Worm (Caenorhabditis elegans) whole organism, L4 larva: ENCODE measurements around the gene irld-55.

ENCODE experiments used
- D1046.2 ChIP-seq: fragments of 200-800 bp; sonication (Bioruptor generic); IDR thresholded peaks from 2 replicates; pipeline ENCODE4 v1.3.6; 2022; ENCODE audit warnings: missing genetic modification characterization, missing compliant biosample characterization
- F49E8.2 ChIP-seq: sonication (generic microtip); optimal IDR thresholded peaks from 2 replicates; lab custom pipeline; 2016; ENCODE audit warnings: missing compliant biosample characterization, mild to moderate bottlenecking, missing genetic modification characterization, borderline replicate concordance
- R02D3.7 ChIP-seq: fragments of 150-350 bp; sonication (generic microtip); optimal IDR thresholded peaks from 3 replicates; lab custom pipeline; 2014; ENCODE audit warnings: missing biosample characterization, missing genetic modification characterization
- T20F7.1 ChIP-seq: fragments of 200-800 bp; sonication (Bioruptor generic); optimal IDR thresholded peaks from 2 replicates; lab custom pipeline; 2018; ENCODE audit warnings: mild to moderate bottlenecking, missing genetic modification characterization, missing compliant biosample characterization
- Y105C5A.15 ChIP-seq: fragments of 200-800 bp; sonication (Bioruptor generic); IDR thresholded peaks from 2 replicates; pipeline ENCODE4 v1.3.6; 2022; ENCODE audit warnings: missing genetic modification characterization, missing compliant biosample characterization
- Y48G9A.11 ChIP-seq: fragments of 200-800 bp; sonication (Bioruptor generic); IDR thresholded peaks from 2 replicates; pipeline ENCODE4 v1.3.6; 2022; ENCODE audit warnings: missing genetic modification reagents, missing genetic modification characterization, missing compliant biosample characterization
- Y5F2A.4 ChIP-seq: fragments of 200-800 bp; sonication (Bioruptor generic); optimal IDR thresholded peaks from 2 replicates; lab custom pipeline; 2018; ENCODE audit warnings: mild to moderate bottlenecking, missing genetic modification characterization, missing compliant biosample characterization
- ZK337.2 ChIP-seq: fragments of 200-800 bp; sonication (Bioruptor generic); IDR thresholded peaks from 2 replicates; pipeline ENCODE4 v1.3.6; 2022; ENCODE audit warnings: missing genetic modification reagents, missing genetic modification characterization, missing compliant biosample characterization
- ZK546.5 ChIP-seq, 2 experiments: sonication (generic microtip); optimal IDR thresholded peaks; 2 replicates each; lab custom pipeline; 2017; ENCODE audit warnings: missing biosample characterization in 2 of 2, missing genetic modification characterization in 2 of 2
- aly-2 ChIP-seq: sonication (generic microtip); optimal IDR thresholded peaks from 2 replicates; lab custom pipeline; 2018; ENCODE audit warnings: missing biosample characterization, missing genetic modification characterization
- attf-4 ChIP-seq: sonication (generic microtip); optimal IDR thresholded peaks from 3 replicates; lab custom pipeline; 2017; ENCODE audit warnings: missing biosample characterization, missing genetic modification characterization
- ceh-28 ChIP-seq: fragments of 150-350 bp; optimal IDR thresholded peaks from 2 replicates; lab custom pipeline; 2014; ENCODE audit warnings: missing biosample characterization, missing genetic modification reagents, missing genetic modification characterization
- ceh-32 ChIP-seq: sonication (generic microtip); optimal IDR thresholded peaks from 2 replicates; lab custom pipeline; 2016; ENCODE audit warnings: mild to moderate bottlenecking, missing genetic modification characterization, missing compliant biosample characterization; ENCODE audit not compliant: poor library complexity
- ceh-62 ChIP-seq: sonication (generic microtip); optimal IDR thresholded peaks from 2 replicates; lab custom pipeline; 2017; ENCODE audit warnings: missing biosample characterization, missing genetic modification characterization
- ceh-82 ChIP-seq: sonication (generic microtip); optimal IDR thresholded peaks from 2 replicates; lab custom pipeline; 2017; ENCODE audit warnings: missing biosample characterization, missing genetic modification characterization
- daf-16 ChIP-seq, 3 experiments: sonication (generic microtip); optimal IDR thresholded peaks; 2 replicates each; lab custom pipeline; 2016 to 2017; ENCODE audit warnings: missing genetic modification characterization in 3 of 3, missing genetic modification reagents in 3 of 3, mild to moderate bottlenecking in 2 of 3, missing compliant biosample characterization in 2 of 3, missing biosample characterization in 1 of 3, moderate library complexity in 1 of 3
- daf-8 ChIP-seq: fragments of 200-800 bp; sonication (Bioruptor generic); IDR thresholded peaks from 2 replicates; pipeline ENCODE4 v1.3.6; 2022; ENCODE audit warnings: missing genetic modification characterization, missing compliant biosample characterization
- dmd-8 ChIP-seq: fragments of 200-800 bp; sonication (Bioruptor generic); IDR thresholded peaks from 2 replicates; pipeline ENCODE4 v1.3.6; 2022; ENCODE audit warnings: missing genetic modification characterization, missing compliant biosample characterization
- dmd-9 ChIP-seq: fragments of 200-800 bp; sonication (Bioruptor generic); IDR thresholded peaks from 2 replicates; pipeline ENCODE4 v1.3.6; 2022; ENCODE audit warnings: missing genetic modification reagents, missing genetic modification characterization, missing compliant biosample characterization
- dpl-1 ChIP-seq: fragments of 150-350 bp; optimal IDR thresholded peaks from 2 replicates; lab custom pipeline; 2014; ENCODE audit warnings: missing biosample characterization, missing genetic modification reagents, missing genetic modification characterization
- duxl-1 ChIP-seq: sonication (generic microtip); optimal IDR thresholded peaks from 2 replicates; lab custom pipeline; 2016; ENCODE audit warnings: mild to moderate bottlenecking, missing genetic modification characterization, moderate library complexity, missing compliant biosample characterization; ENCODE audit not compliant: poor library complexity
- egl-27 ChIP-seq: sonication (generic microtip); optimal IDR thresholded peaks from 3 replicates; lab custom pipeline; 2017; ENCODE audit warnings: missing biosample characterization, missing genetic modification reagents, missing genetic modification characterization
- fos-1 ChIP-seq: fragments of 150-350 bp; optimal IDR thresholded peaks from 2 replicates; lab custom pipeline; 2014; ENCODE audit warnings: missing biosample characterization, missing genetic modification characterization
- hif-1 ChIP-seq, 2 experiments: sonication (generic microtip); optimal IDR thresholded peaks; 2 replicates each; lab custom pipeline; 2016 to 2017; ENCODE audit warnings: missing compliant biosample characterization in 2 of 2, missing genetic modification characterization in 2 of 2, missing genetic modification reagents in 2 of 2, missing genotype in 2 of 2, mild to moderate bottlenecking in 1 of 2
- hlh-11 ChIP-seq: fragments of 200-800 bp; sonication (Bioruptor generic); optimal IDR thresholded peaks from 2 replicates; lab custom pipeline; 2018; ENCODE audit warnings: mild to moderate bottlenecking, missing genetic modification characterization, missing compliant biosample characterization
- hlh-30 ChIP-seq: sonication (generic microtip); optimal IDR thresholded peaks from 2 replicates; lab custom pipeline; 2017; ENCODE audit warnings: antibody characterized with exemption, mild to moderate bottlenecking, missing genetic modification characterization, missing compliant biosample characterization; ENCODE audit not compliant: insufficient read depth
- jun-1 ChIP-seq: fragments of 150-350 bp; optimal IDR thresholded peaks from 2 replicates; lab custom pipeline; 2014; ENCODE audit warnings: missing biosample characterization, missing genetic modification reagents, missing genetic modification characterization
- lin-38 ChIP-seq: fragments of 200-800 bp; sonication (Bioruptor generic); IDR thresholded peaks from 2 replicates; pipeline ENCODE4 v1.3.6; 2022; ENCODE audit warnings: missing genetic modification reagents, missing genetic modification characterization, missing compliant biosample characterization
- lin-39 ChIP-seq: fragments of 150-350 bp; optimal IDR thresholded peaks from 2 replicates; lab custom pipeline; 2014; ENCODE audit warnings: missing biosample characterization, missing genetic modification reagents, missing genetic modification characterization
- lir-3 ChIP-seq: sonication (generic microtip); optimal IDR thresholded peaks from 2 replicates; lab custom pipeline; 2016; ENCODE audit warnings: mild to moderate bottlenecking, missing genetic modification characterization, missing compliant biosample characterization
- lsy-2 ChIP-seq, 2 experiments: fragments of 150-350 bp in 1 of 2; sonication (generic microtip) in 1 of 2; optimal IDR thresholded peaks; 2 replicates each; lab custom pipeline; 2014 to 2017; ENCODE audit warnings: missing biosample characterization in 2 of 2, missing genetic modification characterization in 2 of 2
- mdt-29 ChIP-seq: fragments of 200-800 bp; sonication (Bioruptor generic); IDR thresholded peaks from 2 replicates; pipeline ENCODE4 v1.3.6; 2022; ENCODE audit warnings: missing genetic modification reagents, missing genetic modification characterization, missing compliant biosample characterization
- mes-2 ChIP-seq: sonication (generic microtip); optimal IDR thresholded peaks from 2 replicates; lab custom pipeline; 2016; ENCODE audit warnings: missing genotype, mild to moderate bottlenecking, missing genetic modification characterization, missing compliant biosample characterization; ENCODE audit not compliant: poor library complexity, severe bottlenecking
- mxl-2 ChIP-seq: fragments of 200-800 bp; sonication (Bioruptor generic); conservative IDR thresholded peaks from 2 replicates; pipeline ENCODE4 v1.3.6; 2022; ENCODE audit warnings: missing genetic modification reagents, missing genetic modification characterization, missing compliant biosample characterization
- mxl-3 ChIP-seq: fragments of 200-800 bp; sonication (Bioruptor generic); optimal IDR thresholded peaks from 2 replicates; lab custom pipeline; 2018; ENCODE audit warnings: mild to moderate bottlenecking, missing genetic modification characterization, missing compliant biosample characterization
- nhr-11 ChIP-seq: fragments of 150-350 bp; optimal IDR thresholded peaks from 2 replicates; lab custom pipeline; 2014; ENCODE audit warnings: missing biosample characterization, missing genetic modification characterization
- nhr-42 ChIP-seq: fragments of 200-800 bp; sonication (Bioruptor generic); IDR thresholded peaks from 2 replicates; pipeline ENCODE4 v1.3.6; 2022; ENCODE audit warnings: missing genetic modification characterization, missing compliant biosample characterization
- nhr-48 ChIP-seq: sonication (generic microtip); optimal IDR thresholded peaks from 2 replicates; lab custom pipeline; 2016; ENCODE audit warnings: mild to moderate bottlenecking, missing genetic modification characterization, missing compliant biosample characterization
- nhr-77 ChIP-seq: fragments of 150-350 bp; optimal IDR thresholded peaks from 2 replicates; lab custom pipeline; 2014; ENCODE audit warnings: missing biosample characterization, missing genetic modification characterization
- saeg-2 ChIP-seq: fragments of 200-800 bp; sonication (Bioruptor generic); IDR thresholded peaks from 2 replicates; pipeline ENCODE4 v1.3.6; 2022; ENCODE audit warnings: missing genetic modification reagents, missing genetic modification characterization, missing compliant biosample characterization
- sdz-12 ChIP-seq: fragments of 200-800 bp; sonication (Bioruptor generic); optimal IDR thresholded peaks from 2 replicates; lab custom pipeline; 2018; ENCODE audit warnings: mild to moderate bottlenecking, missing genetic modification characterization, missing compliant biosample characterization
- snpc-1.2 ChIP-seq: fragments of 200-800 bp; sonication (Bioruptor generic); IDR thresholded peaks from 2 replicates; pipeline ENCODE4 v1.3.6; 2022; ENCODE audit warnings: missing genetic modification reagents, missing genetic modification characterization, missing compliant biosample characterization
- snpc-4 ChIP-seq: fragments of 150-350 bp; optimal IDR thresholded peaks from 2 replicates; lab custom pipeline; 2014; ENCODE audit warnings: missing biosample characterization, missing genetic modification characterization
- unc-39 ChIP-seq: sonication (generic microtip); optimal IDR thresholded peaks from 2 replicates; lab custom pipeline; 2017; ENCODE audit warnings: missing biosample characterization, missing genetic modification characterization
- vab-7 ChIP-seq: fragments of 200-800 bp; sonication (Bioruptor generic); IDR thresholded peaks from 2 replicates; pipeline ENCODE4 v1.3.6; 2022; ENCODE audit warnings: missing genetic modification reagents, missing genetic modification characterization, missing compliant biosample characterization
- zfp-2 ChIP-seq: sonication (generic microtip); optimal IDR thresholded peaks from 2 replicates; lab custom pipeline; 2016; ENCODE audit warnings: mild to moderate bottlenecking, missing genetic modification characterization, missing compliant biosample characterization
- zfp-3 ChIP-seq: fragments of 200-800 bp; sonication (Bioruptor generic); conservative IDR thresholded peaks from 2 replicates; pipeline ENCODE4 v1.3.6; 2022; ENCODE audit warnings: missing genetic modification reagents, missing genetic modification characterization, missing compliant biosample characterization
- ztf-7 ChIP-seq: fragments of 150-350 bp; optimal IDR thresholded peaks from 2 replicates; lab custom pipeline; 2014; ENCODE audit warnings: missing biosample characterization, missing genetic modification characterization

The irld-55 gene

DNA sequence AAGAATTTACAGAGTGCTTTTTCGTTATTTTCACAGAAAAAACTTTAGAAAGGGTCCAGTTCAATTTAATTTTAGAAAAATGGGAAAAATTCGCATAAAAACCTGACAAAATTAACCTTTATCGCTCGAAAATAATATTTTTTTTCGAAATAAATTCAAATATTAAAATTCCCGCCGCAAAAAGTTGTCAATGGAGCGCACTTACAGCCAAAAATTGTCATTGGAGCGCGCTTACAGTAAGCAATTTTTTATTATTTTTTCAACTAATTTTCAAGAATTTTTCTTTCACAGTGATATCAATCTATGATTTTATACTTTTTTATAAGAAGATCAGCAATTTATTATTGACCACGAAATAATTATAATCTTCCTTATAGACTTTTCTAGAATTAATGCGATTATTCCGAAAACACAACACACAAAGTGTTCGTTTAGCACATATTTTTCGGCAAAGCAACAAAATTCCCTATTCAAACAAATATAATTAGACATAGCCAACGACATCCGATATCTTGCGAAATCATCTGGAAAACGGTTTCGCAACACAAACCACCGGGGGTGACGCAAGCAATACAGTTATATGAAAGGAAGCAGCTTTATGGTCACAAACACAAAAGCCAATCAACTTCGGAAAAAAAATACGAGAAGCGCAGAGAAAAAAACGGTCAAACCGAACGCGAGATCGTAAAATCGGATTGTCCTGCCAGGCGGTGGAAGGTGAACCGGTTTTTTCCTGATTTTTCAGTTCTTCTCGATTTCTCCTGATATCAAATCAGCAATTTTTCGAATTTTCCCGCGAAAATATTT lies 50.4 kb downstream of the irld-55 start:
- TF ChIP-seq mxl-2 (GFP tag; lab: Robert Waterston, UW) (no peak), zfp-2 (tag; lab: Kevin White, UChicago) (no peak), hlh-11 (peak; percentile 75), ceh-28 (no peak), snpc-4 (tag; lab: Kevin White, UChicago) (no peak), vab-7 (0 out of 2 replicates have a peak, but pooled peaks have one; percentile 10), attf-4 (tag; lab: Kevin White, UChicago) (no peak), ceh-82 (tag; lab: Kevin White, UChicago) (no peak), lin-38 (GFP tag; lab: Robert Waterston, UW) (peak; percentile 93), nhr-48 (tag; lab: Kevin White, UChicago) (peak; percentile 35), duxl-1 (tag; lab: Kevin White, UChicago) (no peak), sdz-12 (GFP tag; lab: Kevin White, UChicago) (no peak), ceh-62 (tag; lab: Kevin White, UChicago) (no peak), ztf-7 (tag; lab: Kevin White, UChicago) (no peak), snpc-1.2 (peak; percentile 83), ZK337.2 (GFP tag; lab: Robert Waterston, UW) (no peak), nhr-77 (tag; lab: Kevin White, UChicago) (no peak), nhr-42 (GFP tag; lab: Robert Waterston, UW) (no peak), Y5F2A.4 (GFP tag; lab: Kevin White, UChicago) (no peak), lir-3 (tag; lab: Kevin White, UChicago) (no peak), Y105C5A.15 (GFP tag; lab: Robert Waterston, UW) (no peak), dmd-8 (GFP tag; lab: Robert Waterston, UW) (no peak), ZK546.5 (tag; optimal IDR thresholded peaks at IDR 0.05; lab: Kevin White, UChicago) (no peak), zfp-3 (no peak), T20F7.1 (GFP tag; lab: Kevin White, UChicago) (no peak), fos-1 (tag; lab: Kevin White, UChicago) (no peak), R02D3.7 (tag; lab: Kevin White, UChicago) (no peak), jun-1 (tag; lab: Kevin White, UChicago) (no peak), egl-27 (tag; lab: Kevin White, UChicago) (no peak), hlh-30 (tag; lab: Kevin White, UChicago) (no peak), D1046.2 (no peak), Y48G9A.11 (no peak), lsy-2 (tag; optimal IDR thresholded peaks at IDR 0.05; lab: Kevin White, UChicago) (peak in 1 of 2 experiments; percentile 14), mxl-3 (GFP tag; lab: Kevin White, UChicago) (no peak), mes-2 (tag; lab: Kevin White, UChicago) (peak; percentile 37), mdt-29 (no peak), lin-39 (tag; lab: Kevin White, UChicago) (no peak), dpl-1 (peak; percentile 54), saeg-2 (GFP tag; lab: Robert Waterston, UW) (no peak), daf-16 (GFP tag; optimal IDR thresholded peaks at IDR 0.05; lab: Kevin White, UChicago) (no peak), daf-16 (tag; optimal IDR thresholded peaks at IDR 0.05; lab: Kevin White, UChicago) (no peak)

- TF ChIP-seq nhr-11 (tag; lab: Kevin White, UChicago) (peak; percentile 66), duxl-1 (tag; lab: Kevin White, UChicago) (no peak), egl-27 (tag; lab: Kevin White, UChicago) (no peak), zfp-3 (no peak), daf-16 (GFP tag; optimal IDR thresholded peaks at IDR 0.05; lab: Kevin White, UChicago) (peak in 1 of 2 experiments; percentile 23), daf-16 (tag; optimal IDR thresholded peaks at IDR 0.05; lab: Kevin White, UChicago) (peak; percentile 61), aly-2 (tag; lab: Kevin White, UChicago) (no peak), ZK546.5 (tag; optimal IDR thresholded peaks at IDR 0.05; lab: Kevin White, UChicago) (peak in 1 of 2 experiments; percentile 57), unc-39 (tag; lab: Kevin White, UChicago) (no peak), nhr-77 (tag; lab: Kevin White, UChicago) (peak; percentile 9), dmd-9 (no peak), hif-1 (tag; optimal IDR thresholded peaks at IDR 0.05; lab: Kevin White, UChicago) (peak in 1 of 2 experiments; percentile 65), hlh-11 (peak; percentile 68), daf-8 (GFP tag; lab: Robert Waterston, UW) (no peak), F49E8.2 (peak; percentile 72), ceh-62 (tag; lab: Kevin White, UChicago) (no peak), fos-1 (tag; lab: Kevin White, UChicago) (no peak), ceh-32 (tag; lab: Kevin White, UChicago) (no peak)
Measured at ce11 chrIV:14070992-14071289, 50.9 kb downstream of the irld-55 start.
